Worm (Caenorhabditis elegans) whole organism, young adult: ENCODE results near the gene C13C4.6.
A peak's percentile ranks its signal among the peaks of the same experiment; 100 is the strongest.

Experiments used
- B0019.2 ChIP-seq: fragments of 200-800 bp; sonication (Bioruptor generic); conservative IDR thresholded peaks from 2 replicates; pipeline ENCODE4 v1.3.6; 2022; ENCODE audit warnings: missing genetic modification reagents, missing genetic modification characterization, missing compliant biosample characterization
- F37B4.10 ChIP-seq: fragments of 200-800 bp; sonication (Bioruptor generic); IDR thresholded peaks from 2 replicates; pipeline ENCODE4 v1.3.6; 2022; ENCODE audit warnings: missing genetic modification characterization, missing compliant biosample characterization
- F49E8.2 ChIP-seq: sonication (generic microtip); optimal IDR thresholded peaks from 3 replicates; lab custom pipeline; 2017; ENCODE audit warnings: missing genetic modification characterization, mild to moderate bottlenecking, missing compliant biosample characterization, antibody characterized with exemption, moderate library complexity; ENCODE audit not compliant: insufficient read depth
- F52B5.7 ChIP-seq: sonication (generic microtip); optimal IDR thresholded peaks from 2 replicates; lab custom pipeline; 2016; ENCODE audit warnings: mild to moderate bottlenecking, missing genetic modification characterization, missing compliant biosample characterization
- K11D2.4 ChIP-seq: fragments of 200-800 bp; sonication (Bioruptor generic); IDR thresholded peaks from 2 replicates; pipeline ENCODE4 v1.3.6; 2022; ENCODE audit warnings: missing genetic modification reagents, missing genetic modification characterization, missing compliant biosample characterization
- T07F8.4 ChIP-seq: sonication (generic microtip); optimal IDR thresholded peaks from 2 replicates; lab custom pipeline; 2016; ENCODE audit warnings: mild to moderate bottlenecking, missing genetic modification characterization, moderate library complexity, missing compliant biosample characterization
- Y56A3A.18 ChIP-seq: fragments of 200-800 bp; sonication (Bioruptor generic); IDR thresholded peaks from 2 replicates; pipeline ENCODE4 v1.3.6; 2022; ENCODE audit warnings: missing genetic modification reagents, missing genetic modification characterization, missing compliant biosample characterization
- Y67H2A.10 ChIP-seq: fragments of 200-800 bp; sonication (Bioruptor generic); conservative IDR thresholded peaks from 2 replicates; pipeline ENCODE4 v1.3.6; 2022; ENCODE audit warnings: missing genetic modification reagents, missing genetic modification characterization, missing compliant biosample characterization
- Y79H2A.3 ChIP-seq: fragments of 200-800 bp; sonication (Bioruptor generic); conservative IDR thresholded peaks from 2 replicates; pipeline ENCODE4 v1.3.6; 2022; ENCODE audit warnings: missing genetic modification reagents, missing genetic modification characterization, missing compliant biosample characterization
- Y95B8A.8 ChIP-seq: fragments of 200-800 bp; sonication (Bioruptor generic); IDR thresholded peaks from 2 replicates; pipeline ENCODE4 v1.3.6; 2022; ENCODE audit warnings: missing genetic modification reagents, missing genetic modification characterization, missing compliant biosample characterization
- akir-1 ChIP-seq: fragments of 200-800 bp; sonication (Bioruptor generic); optimal IDR thresholded peaks from 2 replicates; lab custom pipeline; 2018; ENCODE audit warnings: mild to moderate bottlenecking, missing genetic modification characterization, moderate library complexity, missing compliant biosample characterization
- aptf-2 ChIP-seq: fragments of 200-800 bp; sonication (Bioruptor generic); conservative IDR thresholded peaks from 2 replicates; pipeline ENCODE4 v1.3.6; 2022; ENCODE audit warnings: missing genetic modification reagents, missing genetic modification characterization, missing compliant biosample characterization
- bed-1 ChIP-seq: fragments of 200-800 bp; sonication (Bioruptor generic); IDR thresholded peaks from 2 replicates; pipeline ENCODE4 v1.3.6; 2022; ENCODE audit warnings: missing genetic modification reagents, missing genetic modification characterization, missing compliant biosample characterization
- cebp-1 ChIP-seq, 2 experiments: fragments of 200-800 bp in 1 of 2; sonication (Bioruptor generic) in 1 of 2; sonication (generic microtip) in 1 of 2; IDR thresholded peaks in 1 of 2; optimal IDR thresholded peaks in 1 of 2; 2 replicates each; pipeline versions ENCODE4 v1.3.6 to Lab custom; 2017 to 2022; ENCODE audit warnings: missing compliant biosample characterization in 2 of 2, missing genetic modification characterization in 2 of 2, mild to moderate bottlenecking in 1 of 2, missing genetic modification reagents in 1 of 2, moderate library complexity in 1 of 2
- ceh-100 ChIP-seq: fragments of 200-800 bp; sonication (Bioruptor generic); IDR thresholded peaks from 2 replicates; pipeline ENCODE4 v1.3.6; 2022; ENCODE audit warnings: missing genetic modification reagents, missing genetic modification characterization, missing compliant biosample characterization
- egl-18 ChIP-seq: fragments of 200-800 bp; sonication (Bioruptor generic); IDR thresholded peaks from 2 replicates; pipeline ENCODE4 v1.3.6; 2022; ENCODE audit warnings: missing genetic modification reagents, missing genetic modification characterization, missing compliant biosample characterization
- egl-44 ChIP-seq: fragments of 200-800 bp; sonication (Bioruptor generic); IDR thresholded peaks from 2 replicates; pipeline ENCODE4 v1.3.6; 2022; ENCODE audit warnings: missing genetic modification reagents, missing genetic modification characterization, missing compliant biosample characterization
- hmg-20 ChIP-seq: fragments of 200-800 bp; sonication (Bioruptor generic); IDR thresholded peaks from 2 replicates; pipeline ENCODE4 v1.3.6; 2022; ENCODE audit warnings: missing genetic modification reagents, missing genetic modification characterization, missing compliant biosample characterization
- lir-1 ChIP-seq: fragments of 200-800 bp; sonication (Bioruptor generic); conservative IDR thresholded peaks from 2 replicates; pipeline ENCODE4 v1.3.6; 2022; ENCODE audit warnings: missing genetic modification reagents, missing genetic modification characterization, missing compliant biosample characterization
- madf-10 ChIP-seq: sonication (generic microtip); optimal IDR thresholded peaks from 2 replicates; lab custom pipeline; 2016; ENCODE audit warnings: mild to moderate bottlenecking, missing genetic modification characterization, missing compliant biosample characterization
- mxl-1 ChIP-seq: sonication (generic microtip); optimal IDR thresholded peaks from 2 replicates; lab custom pipeline; 2016; ENCODE audit warnings: missing genetic modification characterization, missing compliant biosample characterization
- nhr-80 ChIP-seq: sonication (generic microtip); optimal IDR thresholded peaks from 2 replicates; lab custom pipeline; 2016; ENCODE audit warnings: missing genetic modification characterization, missing compliant biosample characterization
- snpc-1.3 ChIP-seq: sonication (generic microtip); optimal IDR thresholded peaks from 2 replicates; lab custom pipeline; 2017; ENCODE audit warnings: missing genetic modification characterization, mild to moderate bottlenecking, missing compliant biosample characterization, antibody characterized with exemption, moderate library complexity, missing genotype, missing genetic modification reagents; ENCODE audit not compliant: insufficient read depth
- snpc-4 ChIP-seq, 5 experiments: fragments of 150-350 bp in 1 of 5; sonication (generic microtip) in 4 of 5; optimal IDR thresholded peaks; 2 replicates each; lab custom pipeline; 2014 to 2018; ENCODE audit warnings: missing genetic modification characterization in 5 of 5, missing biosample characterization in 3 of 5, antibody characterized with exemption in 2 of 5, mild to moderate bottlenecking in 2 of 5, missing compliant biosample characterization in 2 of 5, missing genotype in 2 of 5, moderate library complexity in 2 of 5, missing genetic modification reagents in 1 of 5
- sptf-2 ChIP-seq: fragments of 200-800 bp; sonication (Bioruptor generic); optimal IDR thresholded peaks from 2 replicates; lab custom pipeline; 2018; ENCODE audit warnings: mild to moderate bottlenecking, missing genetic modification characterization, missing compliant biosample characterization
- unc-130 ChIP-seq: sonication (generic microtip); optimal IDR thresholded peaks from 2 replicates; lab custom pipeline; 2016; ENCODE audit warnings: missing genetic modification reagents, missing genetic modification characterization, missing compliant biosample characterization
- ztf-26 ChIP-seq: sonication (generic microtip); optimal IDR thresholded peaks from 2 replicates; lab custom pipeline; 2017; ENCODE audit warnings: missing genetic modification characterization, missing compliant biosample characterization
- ztf-28 ChIP-seq: fragments of 200-800 bp; sonication (Bioruptor generic); IDR thresholded peaks from 2 replicates; pipeline ENCODE4 v1.3.6; 2022; ENCODE audit warnings: missing genetic modification reagents, missing genetic modification characterization, missing compliant biosample characterization
- ztf-6 ChIP-seq: fragments of 200-800 bp; sonication (Bioruptor generic); IDR thresholded peaks from 2 replicates; pipeline ENCODE4 v1.3.6; 2022; ENCODE audit warnings: missing genetic modification reagents, missing genetic modification characterization, missing compliant biosample characterization

Gene C13C4.6

DNA sequence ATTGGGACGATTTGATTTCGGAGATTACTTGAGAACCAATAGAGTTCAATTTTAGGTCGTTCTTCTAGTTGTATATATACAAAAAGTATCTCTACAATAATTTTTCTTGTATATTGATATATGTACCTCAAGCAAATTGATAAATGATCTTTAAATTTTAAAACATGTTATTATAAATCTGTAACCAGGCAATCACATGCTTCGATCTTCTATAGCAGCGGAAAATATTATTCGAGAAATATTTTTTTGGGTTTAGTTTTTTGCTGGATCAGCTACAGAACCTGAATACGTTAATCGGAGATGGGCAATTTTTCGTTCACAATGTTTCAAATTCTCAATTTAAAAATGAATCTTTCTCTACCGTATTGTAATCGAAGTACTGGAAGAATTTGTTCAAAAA, 32.6 kb upstream of the C13C4.6 start, which contains the start of gene R07B7.12:
R07B7.12 (plus strand) TSS at position 301 of the 400 bp plus-strand sequence.
- TF ChIP-seq egl-18 (GFP tag; lab: Robert Waterston, UW) (no peak), egl-44 (no peak), F37B4.10 (GFP tag; lab: Robert Waterston, UW) (no peak), T07F8.4 (tag; lab: Kevin White, UChicago) (no peak), ceh-100 (no peak), F49E8.2 (tag; lab: Kevin White, UChicago) (no peak), unc-130 (GFP tag; lab: Kevin White, UChicago) (no peak), snpc-1.3 (tag; lab: Kevin White, UChicago) (no peak), K11D2.4 (no peak)

DNA sequence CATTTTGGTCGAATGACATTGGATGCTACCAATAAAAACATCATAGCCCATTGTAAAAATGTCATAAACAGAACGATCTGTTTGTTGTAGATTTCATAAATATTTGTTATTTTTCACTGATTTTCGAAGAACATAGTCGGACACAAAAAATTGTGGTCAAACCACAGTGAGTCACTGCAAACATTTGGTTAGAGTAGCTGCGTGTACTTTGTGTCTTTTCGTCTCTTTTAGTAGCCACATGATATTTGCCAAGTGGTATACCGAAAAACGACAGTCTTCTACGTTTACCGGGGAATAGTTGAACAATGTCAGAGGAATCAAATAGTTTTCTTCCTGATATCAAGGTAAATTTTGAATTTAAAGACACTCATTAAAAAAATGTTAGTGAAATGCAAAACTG, 29.6 kb upstream of the C13C4.6 start, which contains the start of gene nhr-206:
nhr-206 (plus strand) TSS at position 248 of the 400 bp plus-strand sequence.
- TF ChIP-seq F52B5.7 (tag; lab: Kevin White, UChicago) = no peak
- peak; percentile 63 for TF ChIP-seq nhr-80 (tag; lab: Kevin White, UChicago)

DNA sequence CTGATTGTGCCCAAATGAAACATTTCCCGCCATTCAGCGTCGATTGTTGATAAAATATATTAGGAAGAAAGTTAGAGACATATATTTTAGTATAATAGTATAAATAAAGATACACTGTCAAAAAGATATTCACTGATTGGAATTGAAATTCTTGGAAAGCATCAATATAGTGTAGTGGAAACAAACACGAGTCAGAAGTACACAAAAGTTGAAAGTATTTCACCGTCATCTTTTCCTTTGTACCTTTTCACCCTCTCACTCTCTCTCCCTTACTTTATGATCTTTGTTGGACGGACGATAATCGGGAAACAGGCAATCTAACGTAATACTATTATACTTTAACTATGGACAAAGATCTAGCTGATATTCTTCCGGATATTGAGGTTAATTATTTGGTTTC, 27.3 kb upstream of the C13C4.6 start, which contains the start of gene nhr-208:
nhr-208 (plus strand) TSS at position 288 of the 400 bp plus-strand sequence.
- TF ChIP-seq mxl-1 (tag; lab: Kevin White, UChicago) = no peak
- TF ChIP-seq snpc-4 (GFP tag; optimal IDR thresholded peaks at IDR 0.05; lab: Kevin White, UChicago) = no peak
- no peak for TF ChIP-seq snpc-4 (tag; optimal IDR thresholded peaks at IDR 0.05; lab: Kevin White, UChicago)

DNA sequence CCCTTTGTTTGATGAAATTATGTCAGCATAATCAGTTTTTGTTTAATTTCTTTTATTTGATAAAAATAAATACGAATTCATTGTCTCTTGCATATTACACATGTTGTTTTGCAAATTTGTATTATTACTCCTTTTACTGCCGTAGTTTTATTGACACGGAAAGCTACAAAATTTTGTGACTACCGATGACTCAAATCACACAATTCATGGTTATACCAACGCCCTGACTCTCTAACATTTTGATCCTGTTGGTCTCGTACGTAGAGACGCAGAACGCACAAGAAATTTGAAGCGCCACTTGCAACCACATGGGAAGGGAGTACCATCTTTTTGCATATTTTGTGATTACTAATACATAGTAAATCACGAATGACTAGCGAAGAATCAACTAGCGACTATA, 25.5 kb upstream of the C13C4.6 start, which contains the start of gene nhr-207:
nhr-207 (plus strand) TSS at position 282 of the 400 bp plus-strand sequence.
- TF ChIP-seq aptf-2 (GFP tag; lab: Robert Waterston, UW) = no peak
- peak; percentile 39 for TF ChIP-seq nhr-80 (tag; lab: Kevin White, UChicago)

DNA sequence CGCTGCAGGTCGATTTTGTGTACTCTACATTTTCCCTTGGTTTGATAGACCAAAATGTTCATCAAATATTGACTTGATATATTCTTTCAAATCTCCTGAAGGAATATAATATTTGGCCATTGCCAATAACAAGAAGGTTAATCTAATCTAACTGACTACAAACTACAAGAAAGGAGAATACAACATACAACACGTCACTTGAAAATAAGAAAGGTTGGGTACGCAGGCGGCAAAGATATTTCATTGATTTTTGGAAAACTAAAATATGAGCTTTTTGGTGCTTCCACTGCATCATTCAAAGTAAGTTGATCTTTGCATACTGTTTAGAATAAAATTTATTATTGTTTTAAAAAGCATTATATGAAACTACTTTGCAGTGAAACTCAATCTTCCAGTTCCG, 23.3 kb upstream of the C13C4.6 start, which contains the start of gene nhr-209:
nhr-209 (plus strand) TSS at position 27 of the 400 bp plus-strand sequence.
- no peak for TF ChIP-seq ztf-6
- TF ChIP-seq bed-1 (GFP tag; lab: Robert Waterston, UW) = no peak
- TF ChIP-seq sptf-2 (GFP tag; lab: Kevin White, UChicago) = no peak
- no peak for TF ChIP-seq akir-1 (GFP tag; lab: Kevin White, UChicago)
- no peak for TF ChIP-seq Y79H2A.3 (GFP tag; lab: Robert Waterston, UW)
- TF ChIP-seq B0019.2 (GFP tag; lab: Robert Waterston, UW) = no peak
- TF ChIP-seq madf-10 = no peak
- no peak for TF ChIP-seq ztf-28 (GFP tag; lab: Robert Waterston, UW)
- TF ChIP-seq Y56A3A.18 (GFP tag; lab: Robert Waterston, UW) = no peak
- TF ChIP-seq hmg-20 = no peak
- TF ChIP-seq Y95B8A.8 (GFP tag; lab: Robert Waterston, UW) = no peak
- TF ChIP-seq ztf-26 = no peak
- TF ChIP-seq Y67H2A.10 (GFP tag; lab: Robert Waterston, UW) = no peak

DNA sequence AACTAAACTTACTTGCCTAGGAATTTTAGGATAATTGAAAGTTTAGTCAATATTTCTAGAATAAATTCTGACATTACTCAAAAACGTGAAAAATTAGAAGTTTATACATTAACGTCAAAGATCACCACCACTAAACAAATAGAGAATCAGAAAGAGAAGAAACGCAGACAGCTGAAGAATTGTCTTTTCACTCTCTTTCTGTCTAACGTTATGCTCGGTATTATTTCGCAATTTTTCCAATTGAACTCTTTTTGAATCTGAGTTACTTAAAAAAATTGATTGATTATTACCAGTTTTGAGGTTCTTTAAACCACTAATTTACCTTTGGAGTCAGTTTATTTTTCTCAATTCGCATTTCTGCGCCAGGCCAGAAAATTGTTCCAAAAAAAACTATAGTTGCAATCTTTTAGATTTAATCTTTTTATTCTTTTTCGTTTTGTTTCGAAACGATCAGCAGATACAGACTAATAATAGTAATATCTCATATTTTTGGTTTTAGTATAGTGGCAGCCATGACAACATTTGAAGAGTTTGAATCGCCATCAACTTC, 20.5 kb upstream of the C13C4.6 start, which contains the start of gene nhr-154:
nhr-154 (plus strand) TSS at position 500 of the 550 bp plus-strand sequence.
- peak; percentile 1 for TF ChIP-seq nhr-80 (tag; lab: Kevin White, UChicago)
- no peak for TF ChIP-seq lir-1
- no peak for TF ChIP-seq ztf-26
- TF ChIP-seq cebp-1 (GFP tag; IDR thresholded peaks at IDR 0.05; lab: Robert Waterston, UW) = peak; percentile 91
- TF ChIP-seq cebp-1 (tag; optimal IDR thresholded peaks at IDR 0.05; lab: Kevin White, UChicago) = peak; percentile 97
- TF ChIP-seq, all 124 proteins: peak for 2
